Fruit fly (Drosophila melanogaster): ENCODE measurements around the gene Mnt.
A peak's percentile ranks its signal among the peaks of the same experiment; 100 is the strongest.

Mnt gene

DNA sequence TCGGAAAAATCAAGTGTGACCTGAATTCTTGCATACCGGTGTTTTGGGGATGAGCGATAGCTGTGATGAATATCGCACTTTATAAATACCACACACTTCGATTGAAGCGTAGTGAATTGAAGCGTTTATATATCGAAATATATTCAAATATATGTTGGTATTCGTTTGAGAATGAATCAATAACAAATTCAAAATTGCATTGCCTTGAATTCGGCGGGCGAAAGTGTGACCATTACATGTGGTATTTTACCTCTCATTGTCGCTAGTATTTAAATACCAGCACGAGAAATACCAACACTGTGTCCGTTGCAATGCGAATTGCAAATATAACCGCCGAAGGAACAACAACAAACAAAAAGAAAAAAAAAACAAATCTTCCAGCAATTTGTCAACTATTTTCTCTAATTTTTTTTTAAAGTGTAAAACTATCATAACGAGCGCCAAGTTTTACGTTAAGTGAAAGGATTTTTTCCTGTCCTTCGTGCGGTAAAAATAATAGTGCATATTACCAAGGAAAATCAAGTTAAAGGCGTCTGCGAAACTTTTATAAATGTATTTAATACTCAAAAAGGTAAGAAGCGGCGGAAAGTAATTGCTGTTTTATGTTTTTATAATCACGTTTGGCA lies at the start of gene Mnt, which contains the start of gene Parg (continued):
- TF ChIP-seq Scr (GFP tag; IDR thresholded peaks at IDR 0.05; ENCODE audit: partially characterized antibody) (peak; percentile 76), CG34224 (GFP tag; IDR thresholded peaks at IDR 0.05; ENCODE audit: partially characterized antibody) (peak; percentile 61; the same call in 2 of the 3 replicates), D19B (GFP tag; optimal IDR thresholded peaks at IDR 0.05) (no peak), CG16863 (GFP tag; optimal IDR thresholded peaks at IDR 0.05) (no peak), eve (GFP tag; optimal IDR thresholded peaks at IDR 0.05) (peak in 1 of 2 experiments; percentile 50), CG9727 (GFP tag; optimal IDR thresholded peaks at IDR 0.05) (no peak), sens (GFP tag) (peak; percentile 85), MTF-1 (GFP tag; optimal IDR thresholded peaks at IDR 0.05; ENCODE audit: borderline replicate concordance) (no peak), CG17186 (GFP tag; optimal IDR thresholded peaks at IDR 0.05) (peak; percentile 10), CoRest (tag; optimal IDR thresholded peaks at IDR 0.05) (peak; percentile 32), pzg (GFP tag; optimal IDR thresholded peaks at IDR 0.05) (peak; percentile 83), trem (tag; optimal IDR thresholded peaks at IDR 0.05) (peak; percentile 41), CG9437 (GFP tag; optimal IDR thresholded peaks at IDR 0.05) (peak; percentile 70), CG10267 (tag; optimal IDR thresholded peaks at IDR 0.05) (peak; percentile 3), CG11504 (tag; optimal IDR thresholded peaks at IDR 0.05) (peak; percentile 10), Hr51 (GFP tag; optimal IDR thresholded peaks at IDR 0.05) (peak in 1 of 2 experiments; percentile 36), HLH4C (GFP tag; IDR thresholded peaks at IDR 0.05; ENCODE audit: partially characterized antibody) (peak; percentile 45; the same call in 1 of the 3 replicates), Sox100B (GFP tag; optimal IDR thresholded peaks at IDR 0.05) (peak; percentile 18), tx (GFP tag; optimal IDR thresholded peaks at IDR 0.05) (no peak), CG9797 (GFP tag; optimal IDR thresholded peaks at IDR 0.05) (peak; percentile 92), Vsx1 (GFP tag; optimal IDR thresholded peaks at IDR 0.05) (peak; percentile 28), Bgb (GFP tag; IDR thresholded peaks at IDR 0.05; ENCODE audit: partially characterized antibody) (peak; percentile 55), wek (GFP tag; optimal IDR thresholded peaks at IDR 0.05) (no peak), D19A (tag; optimal IDR thresholded peaks at IDR 0.05) (peak; percentile 18), Sin3A (optimal IDR thresholded peaks at IDR 0.05) (peak; percentile 84), CG11085 (GFP tag; IDR thresholded peaks at IDR 0.05) (no peak), gfzf (GFP tag; optimal IDR thresholded peaks at IDR 0.05) (peak; percentile 80), lab (GFP tag; optimal IDR thresholded peaks at IDR 0.05) (peak; percentile 26), CG2120 (GFP tag; optimal IDR thresholded peaks at IDR 0.05) (peak; percentile 12), zf30C (GFP tag; optimal IDR thresholded peaks at IDR 0.05) (peak; percentile 25), sqz (GFP tag; optimal IDR thresholded peaks at IDR 0.05) (peak; percentile 27), dpn (GFP tag; optimal IDR thresholded peaks at IDR 0.05) (peak in 1 of 2 experiments; percentile 7), CG15514 (GFP tag; optimal IDR thresholded peaks at IDR 0.05) (peak; percentile 20), CG3995 (GFP tag; optimal IDR thresholded peaks at IDR 0.05) (peak; percentile 40), Sry-δ (GFP tag; optimal IDR thresholded peaks at IDR 0.05) (peak; percentile 78), stwl (tag; optimal IDR thresholded peaks at IDR 0.05) (peak; percentile 78), CG6854 (GFP tag; optimal IDR thresholded peaks at IDR 0.05) (peak; percentile 2), CG1024 (GFP tag; IDR thresholded peaks at IDR 0.05) (no peak), Dp (GFP tag; optimal IDR thresholded peaks at IDR 0.05) (peak; percentile 79), h (optimal IDR thresholded peaks at IDR 0.05) (no peak), bbx (GFP tag; IDR thresholded peaks at IDR 0.05; ENCODE audit: partially characterized antibody) (peak; percentile 55), shn (GFP tag; optimal IDR thresholded peaks at IDR 0.05) (peak; percentile 15), Dll (GFP tag; IDR thresholded peaks at IDR 0.05; ENCODE audit: partially characterized antibody) (peak; percentile 74)
